Fruit fly (Drosophila melanogaster): Measurements from ENCODE around the gene CG7888.

CG7888 gene

dm6 chr3L:11097982-11098663 lies 44.3 kb downstream of the CG7888 start, which contains the start of the genes Irbp18 and APP-BP1 (continued):
- peak; percentile 65 for TF ChIP-seq onecut (GFP tag; IDR thresholded peaks at IDR 0.05)
- peak; percentile 84 for TF ChIP-seq NC2α (GFP tag; optimal IDR thresholded peaks at IDR 0.05)
- TF ChIP-seq sens (GFP tag) = peak; percentile 99
- TF ChIP-seq CG16815 (GFP tag; optimal IDR thresholded peaks at IDR 0.05) = peak; percentile 93
- peak; percentile 25 for TF ChIP-seq CG9797 (GFP tag; optimal IDR thresholded peaks at IDR 0.05)
- peak; percentile 85 for TF ChIP-seq H15 (GFP tag; IDR thresholded peaks at IDR 0.05)
- TF ChIP-seq eyg (GFP tag; optimal IDR thresholded peaks at IDR 0.05) = peak; percentile 79
- no peak for TF ChIP-seq dan (GFP tag; IDR thresholded peaks at IDR 0.05)
- TF ChIP-seq HmgD (GFP tag; optimal IDR thresholded peaks at IDR 0.05) = peak; percentile 61
- peak; percentile 58; the same call in 1 of the 2 replicates for TF ChIP-seq Gsc (GFP tag; IDR thresholded peaks at IDR 0.05)
- peak; percentile 72 for TF ChIP-seq croc (GFP tag; conservative IDR thresholded peaks at IDR 0.05)
- TF ChIP-seq knrl (GFP tag; IDR thresholded peaks at IDR 0.05; ENCODE audit: partially characterized antibody) = no peak
- peak; percentile 91 for TF ChIP-seq B-H2 (GFP tag; optimal IDR thresholded peaks at IDR 0.05)
- TF ChIP-seq Dll (GFP tag; IDR thresholded peaks at IDR 0.05; ENCODE audit: partially characterized antibody) = no peak
- TF ChIP-seq D19A (tag; optimal IDR thresholded peaks at IDR 0.05) = peak; percentile 86
- TF ChIP-seq Bteb2 (GFP tag; optimal IDR thresholded peaks at IDR 0.05) = peak; percentile 94
- TF ChIP-seq tgo (GFP tag; IDR thresholded peaks at IDR 0.05) = peak; percentile 85
- TF ChIP-seq gro (GFP tag; optimal IDR thresholded peaks at IDR 0.05) = peak; percentile 96
- TF ChIP-seq CG10209 (GFP tag; optimal IDR thresholded peaks at IDR 0.05) = peak; percentile 96
- TF ChIP-seq CG17361 (GFP tag; IDR thresholded peaks at IDR 0.05) = peak; percentile 97
- peak; percentile 32; the same call in 1 of the 2 replicates for TF ChIP-seq unc-4 (GFP tag; IDR thresholded peaks at IDR 0.05; ENCODE audit: partially characterized antibody)
- TF ChIP-seq CG6791 (GFP tag; IDR thresholded peaks at IDR 0.05; ENCODE audit: partially characterized antibody) = no peak; the same call in 2 of the 3 replicates
- TF ChIP-seq oc (tag; optimal IDR thresholded peaks at IDR 0.05) = peak; percentile 76
- peak; percentile 88 for TF ChIP-seq YL-1 (GFP tag; optimal IDR thresholded peaks at IDR 0.05)
- peak; percentile 84 to 95 for TF ChIP-seq chif (GFP tag; optimal IDR thresholded peaks at IDR 0.05)
- no peak for TF ChIP-seq pan (optimal IDR thresholded peaks at IDR 0.05)
- TF ChIP-seq pan (GFP tag; optimal IDR thresholded peaks at IDR 0.05 in 1 of 2, IDR thresholded peaks at IDR 0.05 in 1 of 2) = peak in 1 of 2 experiments; percentile 92
- no peak for TF ChIP-seq Dip2 (GFP tag; IDR thresholded peaks at IDR 0.05)
- TF ChIP-seq CG31388 (GFP tag; optimal IDR thresholded peaks at IDR 0.05) = peak; percentile 82
- no peak for TF ChIP-seq CG42726 (GFP tag; IDR thresholded peaks at IDR 0.05; ENCODE audit: partially characterized antibody)
- peak; percentile 67 for TF ChIP-seq Taf1 (GFP tag; IDR thresholded peaks at IDR 0.05)
- TF ChIP-seq repo (GFP tag; optimal IDR thresholded peaks at IDR 0.05) = peak; percentile 86
- peak; percentile 91 for TF ChIP-seq CG1792 (GFP tag; optimal IDR thresholded peaks at IDR 0.05)
- TF ChIP-seq CG17568 (GFP tag; optimal IDR thresholded peaks at IDR 0.05) = peak; percentile 87
- TF ChIP-seq ac (GFP tag; optimal IDR thresholded peaks at IDR 0.05) = peak; percentile 67
- peak; percentile 92 for TF ChIP-seq nau (GFP tag; optimal IDR thresholded peaks at IDR 0.05)
- TF ChIP-seq CG1603 (tag; optimal IDR thresholded peaks at IDR 0.05) = peak; percentile 88
- peak; percentile 84 for TF ChIP-seq ci (GFP tag; IDR thresholded peaks at IDR 0.05)
- peak; percentile 84 for TF ChIP-seq CG13123 (GFP tag; optimal IDR thresholded peaks at IDR 0.05)
- peak; percentile 90 for TF ChIP-seq CG12942 (GFP tag; optimal IDR thresholded peaks at IDR 0.05)
- TF ChIP-seq tll (GFP tag; optimal IDR thresholded peaks at IDR 0.05) = peak in 1 of 2 experiments; percentile 37
- TF ChIP-seq CG1647 (GFP tag; optimal IDR thresholded peaks at IDR 0.05) = peak; percentile 91
- peak; percentile 94 for TF ChIP-seq CG30431 (GFP tag; optimal IDR thresholded peaks at IDR 0.05)
- peak; percentile 86 for TF ChIP-seq D19B (GFP tag; optimal IDR thresholded peaks at IDR 0.05)
- TF ChIP-seq Jarid2 (GFP tag; optimal IDR thresholded peaks at IDR 0.05) = peak; percentile 76
- TF ChIP-seq Med (GFP tag) = peak; percentile 99
- TF ChIP-seq kni (GFP tag; optimal IDR thresholded peaks at IDR 0.05) = peak; percentile 78
- TF ChIP-seq gt (GFP tag; IDR thresholded peaks at IDR 0.05) = peak; percentile 45; the same call in 1 of the 2 replicates
- TF ChIP-seq CG11504 (tag; optimal IDR thresholded peaks at IDR 0.05) = peak; percentile 92

Measured in whole organism, embryonic.